Worm (Caenorhabditis elegans) whole organism, mixed stage, embryonic: ENCODE data around the gene C01G12.7.
A peak's percentile ranks its signal among the peaks of the same experiment; 100 is the strongest.

Experiments
- M03D4.4 ChIP-seq: sonication (generic microtip); optimal IDR thresholded peaks from 2 replicates; lab custom pipeline; 2017; ENCODE audit warnings: mild to moderate bottlenecking, missing genetic modification characterization, missing compliant biosample characterization
- bed-3 ChIP-seq: fragments of 200-800 bp; sonication (Bioruptor generic); optimal IDR thresholded peaks from 3 replicates; lab custom pipeline; 2018; ENCODE audit warnings: mild to moderate bottlenecking, missing genetic modification characterization, moderate library complexity, missing compliant biosample characterization
- blmp-1 ChIP-seq: fragments of 150-350 bp; optimal IDR thresholded peaks from 2 replicates; lab custom pipeline; 2014; ENCODE audit warnings: missing biosample characterization, missing genetic modification characterization
- ceh-39 ChIP-seq: fragments of 150-350 bp; optimal IDR thresholded peaks from 2 replicates; lab custom pipeline; 2014; ENCODE audit warnings: missing biosample characterization, missing genetic modification characterization
- ceh-43 ChIP-seq: fragments of 200-800 bp; sonication (Bioruptor generic); optimal IDR thresholded peaks from 2 replicates; lab custom pipeline; 2018; ENCODE audit warnings: mild to moderate bottlenecking, missing genetic modification characterization, moderate library complexity, missing compliant biosample characterization
- ceh-83 ChIP-seq: fragments of 200-800 bp; sonication (Bioruptor generic); optimal IDR thresholded peaks from 2 replicates; lab custom pipeline; 2018; ENCODE audit warnings: mild to moderate bottlenecking, missing genetic modification characterization, missing compliant biosample characterization
- ces-1 ChIP-seq: fragments of 150-350 bp; optimal IDR thresholded peaks from 2 replicates; lab custom pipeline; 2014; ENCODE audit warnings: missing biosample characterization, missing genetic modification reagents, missing genetic modification characterization
- cnd-1 ChIP-seq: fragments of 200-800 bp; sonication (Bioruptor generic); optimal IDR thresholded peaks from 2 replicates; lab custom pipeline; 2018; ENCODE audit warnings: mild to moderate bottlenecking, missing genetic modification characterization, missing compliant biosample characterization
- drap-1 ChIP-seq: fragments of 200-800 bp; sonication (Bioruptor generic); optimal IDR thresholded peaks from 3 replicates; lab custom pipeline; 2018; ENCODE audit warnings: mild to moderate bottlenecking, missing genetic modification characterization, missing compliant biosample characterization
- elt-1 ChIP-seq: sonication (generic microtip); optimal IDR thresholded peaks from 2 replicates; lab custom pipeline; 2017; ENCODE audit warnings: missing genetic modification characterization, mild to moderate bottlenecking, missing compliant biosample characterization, antibody characterized with exemption, moderate library complexity, borderline replicate concordance; ENCODE audit not compliant: insufficient read depth
- elt-3 ChIP-seq: fragments of 150-350 bp; optimal IDR thresholded peaks from 2 replicates; lab custom pipeline; 2014; ENCODE audit warnings: missing biosample characterization, missing genetic modification characterization
- flh-1 ChIP-seq: fragments of 200-800 bp; sonication (Bioruptor generic); optimal IDR thresholded peaks from 2 replicates; lab custom pipeline; 2018; ENCODE audit warnings: mild to moderate bottlenecking, missing genetic modification characterization, moderate library complexity, missing compliant biosample characterization
- ham-2 ChIP-seq: fragments of 200-800 bp; sonication (Bioruptor generic); optimal IDR thresholded peaks from 2 replicates; lab custom pipeline; 2018; ENCODE audit warnings: mild to moderate bottlenecking, missing genetic modification characterization, missing compliant biosample characterization
- hlh-1 ChIP-seq: fragments of 150-350 bp; optimal IDR thresholded peaks from 2 replicates; lab custom pipeline; 2014; ENCODE audit warnings: missing biosample characterization, missing genetic modification reagents, missing genetic modification characterization
- lin-13 ChIP-seq: fragments of 150-350 bp; optimal IDR thresholded peaks from 2 replicates; lab custom pipeline; 2014; ENCODE audit warnings: missing biosample characterization, missing genetic modification characterization
- lin-32 ChIP-seq: fragments of 200-800 bp; sonication (Bioruptor generic); optimal IDR thresholded peaks from 2 replicates; lab custom pipeline; 2018; ENCODE audit warnings: mild to moderate bottlenecking, missing genetic modification characterization, missing compliant biosample characterization
- lsy-2 ChIP-seq: fragments of 150-350 bp; optimal IDR thresholded peaks from 2 replicates; lab custom pipeline; 2014; ENCODE audit warnings: missing biosample characterization, missing genetic modification characterization
- nhr-12 ChIP-seq: fragments of 150-350 bp; optimal IDR thresholded peaks from 2 replicates; lab custom pipeline; 2014; ENCODE audit warnings: missing biosample characterization, missing genetic modification characterization
- nhr-237 ChIP-seq: fragments of 150-350 bp; optimal IDR thresholded peaks from 2 replicates; lab custom pipeline; 2014; ENCODE audit warnings: missing biosample characterization, missing genetic modification characterization
- nhr-28 ChIP-seq: fragments of 150-350 bp; optimal IDR thresholded peaks from 2 replicates; lab custom pipeline; 2014; ENCODE audit warnings: missing biosample characterization, missing genetic modification characterization
- nhr-76 ChIP-seq: sonication (generic microtip); optimal IDR thresholded peaks from 2 replicates; lab custom pipeline; 2017; ENCODE audit warnings: missing biosample characterization, missing genetic modification characterization
- pha-4 ChIP-seq: fragments of 150-350 bp; optimal IDR thresholded peaks from 2 replicates; lab custom pipeline; 2018; ENCODE audit warnings: missing biosample characterization, missing genetic modification reagents, missing genetic modification characterization
- sem-2 ChIP-seq: fragments of 200-800 bp; sonication (Bioruptor generic); optimal IDR thresholded peaks from 2 replicates; lab custom pipeline; 2018; ENCODE audit warnings: mild to moderate bottlenecking, missing genetic modification characterization, missing compliant biosample characterization
- snpc-4 ChIP-seq: fragments of 150-350 bp; optimal IDR thresholded peaks from 2 replicates; lab custom pipeline; 2014; ENCODE audit warnings: missing biosample characterization, missing genetic modification characterization
- sptf-1 ChIP-seq: sonication (generic microtip); optimal IDR thresholded peaks from 2 replicates; lab custom pipeline; 2017; ENCODE audit warnings: mild to moderate bottlenecking, missing genetic modification characterization, moderate library complexity, missing compliant biosample characterization
- tbx-8 ChIP-seq: fragments of 200-800 bp; sonication (Bioruptor generic); optimal IDR thresholded peaks from 2 replicates; lab custom pipeline; 2018; ENCODE audit warnings: mild to moderate bottlenecking, missing genetic modification characterization, moderate library complexity, missing compliant biosample characterization
- unc-120 ChIP-seq: sonication (generic microtip); optimal IDR thresholded peaks from 2 replicates; lab custom pipeline; 2017; ENCODE audit warnings: missing genetic modification characterization, missing compliant biosample characterization; ENCODE audit not compliant: poor library complexity, severe bottlenecking
- ztf-11 ChIP-seq: fragments of 150-350 bp; optimal IDR thresholded peaks from 2 replicates; lab custom pipeline; 2014; ENCODE audit warnings: missing biosample characterization, missing genetic modification characterization

The C01G12.7 gene

DNA sequence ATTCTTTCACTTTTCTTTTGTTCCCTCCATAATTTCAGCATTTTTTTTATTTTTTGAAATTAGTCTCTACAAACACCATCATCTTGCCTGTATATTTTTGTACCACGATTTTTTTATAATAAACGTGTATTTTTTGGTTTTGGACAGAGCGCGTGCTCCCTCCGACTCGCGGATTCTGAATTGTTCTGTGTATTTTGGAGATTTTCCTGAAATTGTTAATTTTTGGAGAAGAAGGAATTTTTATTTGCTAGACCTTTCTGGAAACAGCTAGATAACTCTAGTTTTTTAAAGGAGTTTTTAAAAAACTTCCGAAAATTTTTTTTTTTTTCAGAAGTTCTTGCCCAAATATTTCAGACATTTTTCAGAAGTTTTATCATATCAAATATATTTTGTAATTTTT, 15.3 kb downstream of the C01G12.7 start, which contains the start of gene C01G12.13:
Gene C01G12.13 (plus strand): TSS at position 301 of the 400 bp plus-strand sequence.
- TF ChIP-seq ces-1 (GFP tag; lab: Kevin White, UChicago) (no peak), bed-3 (GFP tag; lab: Kevin White, UChicago) (no peak), snpc-4 (no peak), ceh-43 (no peak), cnd-1 (tag; lab: Kevin White, UChicago) (no peak), nhr-28 (tag; lab: Kevin White, UChicago) (no peak)

DNA sequence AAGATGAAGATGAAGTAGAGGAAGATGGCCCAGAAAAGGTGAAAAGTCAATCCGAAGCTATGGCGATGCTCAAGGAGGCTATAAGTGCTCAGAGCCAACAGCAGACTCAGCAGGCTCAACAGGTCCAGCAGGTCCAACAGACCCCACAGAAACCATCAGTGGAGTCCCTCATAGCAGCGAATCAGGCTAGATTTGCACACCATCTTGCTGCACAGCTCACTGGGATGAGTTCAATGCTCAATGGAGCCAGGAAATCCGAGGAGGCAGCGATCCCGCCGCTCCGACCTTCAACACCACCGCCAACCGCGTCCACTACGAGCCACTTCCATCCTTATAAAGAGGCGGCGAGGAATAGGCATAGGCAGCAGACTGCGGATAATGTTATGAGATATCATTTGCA, 16.9 kb downstream of the C01G12.7 start:
- TF ChIP-seq sem-2 (GFP tag; lab: Kevin White, UChicago), result no peak
- TF ChIP-seq M03D4.4, result no peak
- TF ChIP-seq ham-2 (GFP tag; lab: Kevin White, UChicago), result no peak
- TF ChIP-seq elt-1 (tag; lab: Kevin White, UChicago), result no peak
- TF ChIP-seq nhr-76, result no peak
- TF ChIP-seq ztf-11 (tag; lab: Kevin White, UChicago), result no peak
- no peak for TF ChIP-seq cnd-1 (tag; lab: Kevin White, UChicago)
- TF ChIP-seq ceh-43, result no peak
- TF ChIP-seq nhr-12 (tag; lab: Kevin White, UChicago), result no peak
- TF ChIP-seq ceh-83 (GFP tag; lab: Kevin White, UChicago), result no peak
- TF ChIP-seq bed-3 (GFP tag; lab: Kevin White, UChicago), result no peak

DNA sequence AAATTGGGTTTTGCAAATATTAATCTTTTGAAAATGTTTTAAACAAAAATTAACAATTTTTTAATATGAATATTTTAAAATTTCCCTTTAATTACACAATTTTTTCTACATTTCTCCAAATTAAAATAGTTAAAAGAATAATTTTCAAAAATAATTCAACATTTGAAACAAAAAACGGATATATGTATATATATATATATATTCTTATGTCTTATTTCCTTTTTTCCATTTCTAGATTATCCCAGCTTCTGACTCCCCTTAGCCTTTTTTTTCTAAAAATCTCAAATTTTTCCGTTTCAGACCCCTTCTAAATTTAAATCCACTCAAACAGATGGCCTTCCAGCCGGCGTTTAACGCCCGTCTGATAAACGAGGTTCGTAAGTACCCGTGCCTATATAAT, 18.4 kb downstream of the C01G12.7 start, which contains the start of gene madf-5:
Gene madf-5 (plus strand): TSS at position 301 of the 400 bp plus-strand sequence.
- TF ChIP-seq nhr-237 (no peak), ceh-43 (no peak), lin-32 (no peak)

DNA sequence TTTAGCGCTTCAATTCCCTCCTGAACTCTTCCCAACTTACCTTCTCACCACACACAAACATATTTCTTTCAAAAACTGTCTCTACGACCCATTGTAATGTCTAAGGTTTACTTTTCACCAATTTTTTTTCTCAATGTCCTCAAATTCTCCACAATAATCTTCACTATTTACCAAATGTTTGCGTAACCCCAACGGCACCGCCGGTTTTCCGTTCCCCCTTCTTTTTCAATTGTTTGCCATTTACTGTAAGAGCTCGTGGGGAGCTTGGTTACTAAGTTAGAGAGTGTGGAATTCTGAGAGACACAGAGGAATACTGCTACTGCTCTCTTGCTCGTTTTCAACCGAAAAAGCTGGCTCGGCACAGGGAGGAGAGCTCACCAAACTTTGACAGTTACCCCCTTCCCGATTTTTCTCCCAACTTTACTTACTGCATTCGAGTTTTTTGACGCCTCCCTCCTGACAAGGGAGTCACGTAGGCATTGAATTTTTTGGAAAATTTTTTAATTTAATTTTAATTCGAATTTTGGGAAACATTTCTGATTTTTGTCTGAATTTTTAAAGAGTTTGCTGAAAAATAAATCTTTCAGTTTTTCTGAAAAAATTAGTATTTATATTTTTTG, 21.0 kb downstream of the C01G12.7 start:
- TF ChIP-seq lsy-2 (tag; lab: Kevin White, UChicago) (no peak), cnd-1 (tag; lab: Kevin White, UChicago) (no peak), hlh-1 (tag; lab: Kevin White, UChicago) (no peak), ceh-43 (no peak), M03D4.4 (no peak), drap-1 (GFP tag; lab: Kevin White, UChicago) (no peak), flh-1 (no peak), nhr-237 (no peak), elt-1 (tag; lab: Kevin White, UChicago) (no peak), sptf-1 (tag; lab: Kevin White, UChicago) (no peak), unc-120 (tag; lab: Kevin White, UChicago) (no peak), blmp-1 (tag; lab: Kevin White, UChicago) (no peak), elt-3 (tag; lab: Kevin White, UChicago) (no peak), ceh-39 (tag; lab: Kevin White, UChicago) (no peak), sem-2 (GFP tag; lab: Kevin White, UChicago) (no peak)

DNA sequence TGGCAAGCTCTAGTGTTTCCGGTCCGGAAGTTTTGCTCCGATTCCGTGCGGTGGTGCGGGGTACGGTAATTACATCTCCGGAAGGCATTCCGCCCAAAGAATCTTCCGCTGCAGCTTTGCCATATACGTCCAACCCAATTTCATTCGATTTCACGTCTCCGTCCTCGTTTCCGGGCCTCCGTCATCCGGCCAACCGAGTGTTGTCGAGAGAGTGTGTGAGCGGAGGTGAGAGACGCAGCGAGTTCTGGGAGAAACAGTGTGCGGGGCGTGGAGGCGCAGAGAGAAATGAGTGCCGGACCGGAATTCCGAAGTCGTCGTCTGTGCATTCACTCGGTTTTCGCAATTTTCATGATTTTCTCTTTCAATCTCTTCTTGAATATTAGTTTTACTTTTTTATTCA, 22.4 kb downstream of the C01G12.7 start:
- no peak for TF ChIP-seq tbx-8 (GFP tag; lab: Kevin White, UChicago)
- TF ChIP-seq lsy-2 (tag; lab: Kevin White, UChicago), result peak; percentile 10
- TF ChIP-seq ceh-39 (tag; lab: Kevin White, UChicago), result no peak
- peak; percentile 81 for TF ChIP-seq ces-1 (GFP tag; lab: Kevin White, UChicago)
- TF ChIP-seq snpc-4, result no peak
- peak; percentile 18 for TF ChIP-seq ceh-83 (GFP tag; lab: Kevin White, UChicago)
- TF ChIP-seq nhr-237, result no peak
- TF ChIP-seq lin-13, result no peak
- no peak for TF ChIP-seq elt-1 (tag; lab: Kevin White, UChicago)
- TF ChIP-seq unc-120 (tag; lab: Kevin White, UChicago), result no peak
- TF ChIP-seq flh-1, result no peak
- no peak for TF ChIP-seq ham-2 (GFP tag; lab: Kevin White, UChicago)
- TF ChIP-seq cnd-1 (tag; lab: Kevin White, UChicago), result no peak
- no peak for TF ChIP-seq pha-4 (tag; lab: Kevin White, UChicago)
- TF ChIP-seq hlh-1 (tag; lab: Kevin White, UChicago), result no peak
